Worm (Caenorhabditis elegans) whole organism, L2 larva: ENCODE results near the gene ugt-5.

Experiments used
- C34F6.9 ChIP-seq: fragments of 150-350 bp; optimal IDR thresholded peaks from 2 replicates; lab custom pipeline; 2014; ENCODE audit warnings: missing biosample characterization, missing genetic modification characterization
- F13H6.1 ChIP-seq: sonication (generic microtip); optimal IDR thresholded peaks from 2 replicates; lab custom pipeline; 2016; ENCODE audit warnings: missing genetic modification characterization, missing compliant biosample characterization
- Y55F3AM.14 ChIP-seq: fragments of 200-800 bp; sonication (Bioruptor generic); optimal IDR thresholded peaks from 2 replicates; lab custom pipeline; 2018; ENCODE audit warnings: mild to moderate bottlenecking, missing genetic modification characterization, missing compliant biosample characterization
- ZK546.5 ChIP-seq: sonication (generic microtip); optimal IDR thresholded peaks from 2 replicates; lab custom pipeline; 2017; ENCODE audit warnings: missing biosample characterization, missing genetic modification characterization
- ama-1 ChIP-seq: fragments of 150-350 bp; optimal IDR thresholded peaks from 2 replicates; lab custom pipeline; 2018; ENCODE audit warnings: inconsistent platforms
- blmp-1 ChIP-seq: sonication (generic microtip); optimal IDR thresholded peaks from 2 replicates; lab custom pipeline; 2017; ENCODE audit warnings: missing genetic modification characterization, mild to moderate bottlenecking, missing compliant biosample characterization, antibody characterized with exemption, moderate library complexity; ENCODE audit not compliant: insufficient read depth
- crh-2 ChIP-seq: sonication (generic microtip); optimal IDR thresholded peaks from 2 replicates; lab custom pipeline; 2017; ENCODE audit warnings: missing biosample characterization, missing genetic modification characterization
- dmd-4 ChIP-seq: sonication (generic microtip); optimal IDR thresholded peaks from 2 replicates; lab custom pipeline; 2017; ENCODE audit warnings: missing biosample characterization, missing genetic modification characterization
- elt-1 ChIP-seq: fragments of 150-350 bp; optimal IDR thresholded peaks from 2 replicates; lab custom pipeline; 2014; ENCODE audit warnings: missing biosample characterization, missing genetic modification characterization
- fos-1 ChIP-seq: fragments of 150-350 bp; optimal IDR thresholded peaks from 2 replicates; lab custom pipeline; 2014; ENCODE audit warnings: missing biosample characterization, missing genetic modification characterization
- gmeb-1 ChIP-seq: fragments of 150-350 bp; optimal IDR thresholded peaks from 2 replicates; lab custom pipeline; 2014; ENCODE audit warnings: missing biosample characterization, missing genetic modification characterization
- lin-11 ChIP-seq: fragments of 150-350 bp; sonication (generic microtip); optimal IDR thresholded peaks from 2 replicates; lab custom pipeline; 2014; ENCODE audit warnings: missing biosample characterization, missing genetic modification characterization, inconsistent platforms, mixed read lengths
- lsy-2 ChIP-seq, 2 experiments: fragments of 150-350 bp in 1 of 2; sonication (generic microtip) in 1 of 2; optimal IDR thresholded peaks; 2 replicates each; lab custom pipeline; 2014 to 2017; ENCODE audit warnings: missing biosample characterization in 2 of 2, missing genetic modification characterization in 2 of 2
- mab-5 ChIP-seq: fragments of 150-350 bp; optimal IDR thresholded peaks from 2 replicates; lab custom pipeline; 2014; ENCODE audit warnings: missing biosample characterization, missing genetic modification characterization
- mdl-1 ChIP-seq, 2 experiments: fragments of 150-350 bp in 1 of 2; sonication (generic microtip) in 1 of 2; optimal IDR thresholded peaks; 2 replicates each; lab custom pipeline; 2017; ENCODE audit warnings: missing biosample characterization in 2 of 2, missing genetic modification characterization in 2 of 2
- nhr-12 ChIP-seq: fragments of 150-350 bp; optimal IDR thresholded peaks from 2 replicates; lab custom pipeline; 2014; ENCODE audit warnings: missing biosample characterization, missing genetic modification characterization
- nhr-129 ChIP-seq: fragments of 150-350 bp; optimal IDR thresholded peaks from 2 replicates; lab custom pipeline; 2014; ENCODE audit warnings: missing biosample characterization, missing genetic modification characterization
- nhr-21 ChIP-seq: fragments of 150-350 bp; optimal IDR thresholded peaks from 2 replicates; lab custom pipeline; 2014; ENCODE audit warnings: missing biosample characterization, missing genetic modification characterization
- nhr-237 ChIP-seq: fragments of 150-350 bp; optimal IDR thresholded peaks from 2 replicates; lab custom pipeline; 2014; ENCODE audit warnings: missing biosample characterization, missing genetic modification characterization
- nhr-25 ChIP-seq: fragments of 150-350 bp; sonication (generic microtip); optimal IDR thresholded peaks from 3 replicates; lab custom pipeline; 2014; ENCODE audit warnings: missing biosample characterization, missing genetic modification characterization
- sem-4 ChIP-seq: fragments of 150-350 bp; optimal IDR thresholded peaks from 2 replicates; lab custom pipeline; 2014; ENCODE audit warnings: missing biosample characterization, missing genetic modification reagents, missing genetic modification characterization
- skn-1 ChIP-seq: sonication (generic microtip); optimal IDR thresholded peaks from 2 replicates; lab custom pipeline; 2017; ENCODE audit warnings: missing biosample characterization, missing genetic modification characterization
- sma-9 ChIP-seq, 2 experiments: fragments of 150-350 bp in 1 of 2; sonication (generic microtip) in 1 of 2; optimal IDR thresholded peaks; 2 replicates each; lab custom pipeline; 2014 to 2016; ENCODE audit warnings: missing genetic modification characterization in 2 of 2, mild to moderate bottlenecking in 1 of 2, missing biosample characterization in 1 of 2, missing compliant biosample characterization in 1 of 2, missing genetic modification reagents in 1 of 2, moderate library complexity in 1 of 2
- snpc-4 ChIP-seq: fragments of 150-350 bp; optimal IDR thresholded peaks from 2 replicates; lab custom pipeline; 2014; ENCODE audit warnings: missing biosample characterization, missing genetic modification characterization
- unc-55 ChIP-seq: fragments of 150-350 bp; sonication (generic microtip); optimal IDR thresholded peaks from 3 replicates; lab custom pipeline; 2014; ENCODE audit warnings: missing biosample characterization, missing genetic modification reagents, missing genetic modification characterization
- unc-62 ChIP-seq: fragments of 150-350 bp; optimal IDR thresholded peaks from 2 replicates; lab custom pipeline; 2014; ENCODE audit warnings: missing biosample characterization, missing genetic modification reagents, missing genetic modification characterization
- zag-1 ChIP-seq: fragments of 150-350 bp; optimal IDR thresholded peaks from 2 replicates; lab custom pipeline; 2014; ENCODE audit warnings: missing biosample characterization, missing genetic modification characterization

ugt-5 gene

ce11 chrV:12792752-12793151 is at the start of gene ugt-5:
Gene ugt-5, minus strand, starts transcription at chrV:12792965.
- TF ChIP-seq skn-1 (peak; percentile 78), mdl-1 (tag; optimal IDR thresholded peaks at IDR 0.05; lab: Kevin White, UChicago) (no peak), fos-1 (tag; lab: Kevin White, UChicago) (peak; percentile 8)

ce11 chrV:12835388-12835787 is 42.6 kb upstream of the ugt-5 start, which contains the start of gene C44H9.4:
Gene C44H9.4, plus strand, starts transcription at chrV:12835688.
- TF ChIP-seq nhr-25 (tag; lab: Kevin White, UChicago) (no peak), sem-4 (tag; lab: Kevin White, UChicago) (no peak), blmp-1 (no peak), ama-1 (lab: Kevin White, UChicago) (no peak), dmd-4 (tag; lab: Kevin White, UChicago) (no peak), unc-62 (GFP tag; lab: Kevin White, UChicago) (no peak), gmeb-1 (tag; lab: Kevin White, UChicago) (no peak), lin-11 (tag; lab: Kevin White, UChicago) (no peak), lsy-2 (tag; optimal IDR thresholded peaks at IDR 0.05; lab: Kevin White, UChicago) (no peak), elt-1 (tag; lab: Kevin White, UChicago) (no peak)

- no peak for TF ChIP-seq blmp-1
- no peak for TF ChIP-seq nhr-12 (tag; lab: Kevin White, UChicago)
- no peak for TF ChIP-seq gmeb-1 (tag; lab: Kevin White, UChicago)
- TF ChIP-seq, all 48 proteins: peak for 0
These were observed 34.5 kb upstream of the ugt-5 start, which contains the start of gene ugt-15 for ce11 chrV:12827219-12827618. Gene ugt-15, plus strand, starts transcription at chrV:12827519.

DNA sequence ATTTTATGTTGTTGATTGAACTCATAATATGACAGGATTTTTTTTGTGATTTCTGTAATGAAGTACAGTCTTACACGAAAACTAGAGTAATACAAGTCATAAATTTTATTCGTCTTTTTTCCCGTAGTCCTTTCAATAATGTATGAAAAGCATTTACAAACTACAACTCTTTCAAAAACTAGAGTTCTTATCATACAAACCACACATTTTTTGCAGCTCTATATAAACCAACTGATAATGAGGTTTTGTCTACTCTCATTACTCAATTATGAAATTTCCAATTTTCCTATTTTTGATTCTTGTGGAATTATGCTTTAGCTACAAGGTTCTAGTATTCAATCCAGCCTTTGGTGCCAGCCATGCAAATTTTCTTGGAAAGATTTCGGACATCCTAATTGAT is 32.0 kb upstream of the ugt-5 start, which contains the start of gene ugt-16:
Gene ugt-16 (plus strand): TSS at position 248 of the 400 bp plus-strand sequence.
- TF ChIP-seq ama-1 (lab: Kevin White, UChicago) (no peak), sma-9 (GFP tag; optimal IDR thresholded peaks at IDR 0.05; lab: Kevin White, UChicago) (peak; percentile 15), sma-9 (tag; optimal IDR thresholded peaks at IDR 0.05; lab: Kevin White, UChicago) (no peak), fos-1 (tag; lab: Kevin White, UChicago) (peak; percentile 52), gmeb-1 (tag; lab: Kevin White, UChicago) (peak; percentile 5)

ce11 chrV:12822065-12822464 is 29.3 kb upstream of the ugt-5 start:
- TF ChIP-seq gmeb-1 (tag; lab: Kevin White, UChicago) = no peak
- no peak for TF ChIP-seq nhr-21
- TF ChIP-seq elt-1 (tag; lab: Kevin White, UChicago) = no peak
- TF ChIP-seq ZK546.5 (tag; lab: Kevin White, UChicago) = no peak
- peak; percentile 68 for TF ChIP-seq fos-1 (tag; lab: Kevin White, UChicago)

DNA sequence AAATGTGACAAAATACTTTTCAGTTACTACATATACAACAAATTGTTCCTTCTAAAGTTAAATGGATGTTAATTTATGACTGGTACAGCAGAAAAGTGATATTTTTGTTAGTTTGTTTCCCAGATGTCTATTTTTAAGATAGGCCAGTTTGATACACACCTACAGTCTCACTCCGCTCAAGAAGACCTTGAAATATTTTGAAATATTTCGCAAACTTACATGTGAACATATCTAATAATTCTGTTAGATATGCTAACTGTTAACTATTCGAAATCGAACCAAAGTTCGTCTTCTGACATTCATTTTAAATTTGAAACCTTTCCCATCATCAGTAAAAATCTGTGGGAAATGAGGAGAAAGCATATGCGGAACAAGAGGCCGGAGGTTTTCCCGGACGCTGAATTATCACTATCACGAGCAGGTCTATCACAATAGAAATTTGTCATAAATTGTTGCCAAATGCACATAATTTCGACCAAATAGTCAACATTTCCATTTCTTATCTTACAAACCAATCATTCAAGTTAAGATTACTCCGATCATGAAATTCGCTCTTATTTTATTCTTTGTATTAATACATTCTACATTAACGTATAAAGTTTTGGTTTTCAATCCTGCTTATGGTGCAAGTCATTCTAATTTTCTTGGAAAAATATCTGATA is 27.2 kb upstream of the ugt-5 start, which contains the start of the genes ZC443.4 and ugt-18:
Gene ZC443.4 (minus strand): TSS at position 95 of the 662 bp plus-strand sequence.
Gene ugt-18 (plus strand): TSS at position 469 of the 662 bp plus-strand sequence.
- TF ChIP-seq fos-1 (tag; lab: Kevin White, UChicago) (peak; percentile 54), nhr-129 (peak; percentile 57), Y55F3AM.14 (GFP tag; lab: Kevin White, UChicago) (no peak)

- TF ChIP-seq unc-55 (GFP tag; lab: Kevin White, UChicago) (peak; percentile 29), C34F6.9 (tag; lab: Kevin White, UChicago) (peak; percentile 43), snpc-4 (tag; lab: Kevin White, UChicago) (peak; percentile 24), lsy-2 (tag; optimal IDR thresholded peaks at IDR 0.05; lab: Kevin White, UChicago) (peak in 1 of 2 experiments; percentile 45), sem-4 (tag; lab: Kevin White, UChicago) (no peak), nhr-237 (tag; lab: Kevin White, UChicago) (no peak), crh-2 (peak; percentile 35), nhr-129 (peak; percentile 43), lin-11 (tag; lab: Kevin White, UChicago) (peak; percentile 80), F13H6.1 (peak; percentile 35), zag-1 (tag; lab: Kevin White, UChicago) (peak; percentile 27), mdl-1 (tag; optimal IDR thresholded peaks at IDR 0.05; lab: Kevin White, UChicago) (peak in 1 of 2 experiments; percentile 7), mab-5 (tag; lab: Kevin White, UChicago) (no peak)
These were observed 26.4 kb upstream of the ugt-5 start for ce11 chrV:12819155-12819554.
